Fruit fly (Drosophila melanogaster): ENCODE results near the gene Hmt4-20.

The Hmt4-20 gene

dm6 chrX:655492-656379, at the start of gene Hmt4-20, which contains the start of gene SkpA:
Hmt4-20 (minus strand) TSS chrX:656033.
SkpA (plus strand) TSS chrX:656114.
- TF ChIP-seq CG17801 (GFP tag; optimal IDR thresholded peaks at IDR 0.05; ENCODE audit: partially characterized antibody): peak; percentile 16

- TF ChIP-seq CG17801 (GFP tag; optimal IDR thresholded peaks at IDR 0.05; ENCODE audit: partially characterized antibody): no peak
These were observed 46.7 kb upstream of the Hmt4-20 start for dm6 chrX:702484-702883.

dm6 chrX:696064-696463, 40.2 kb upstream of the Hmt4-20 start:
- TF ChIP-seq CG17801 (GFP tag; optimal IDR thresholded peaks at IDR 0.05; ENCODE audit: partially characterized antibody): no peak

- no peak for TF ChIP-seq CG17801 (GFP tag; optimal IDR thresholded peaks at IDR 0.05; ENCODE audit: partially characterized antibody)
These were observed 38.9 kb upstream of the Hmt4-20 start for dm6 chrX:694776-695175.

- no peak for TF ChIP-seq CG17801 (GFP tag; optimal IDR thresholded peaks at IDR 0.05; ENCODE audit: partially characterized antibody)
These were observed 38.5 kb upstream of the Hmt4-20 start for dm6 chrX:694350-694749.

- TF ChIP-seq CG17801 (GFP tag; optimal IDR thresholded peaks at IDR 0.05; ENCODE audit: partially characterized antibody): no peak
These were observed 38.1 kb upstream of the Hmt4-20 start for dm6 chrX:693911-694310.

dm6 chrX:692811-693764, 37.3 kb upstream of the Hmt4-20 start:
- TF ChIP-seq CG17801 (GFP tag; optimal IDR thresholded peaks at IDR 0.05; ENCODE audit: partially characterized antibody): no peak

- no peak for TF ChIP-seq CG17801 (GFP tag; optimal IDR thresholded peaks at IDR 0.05; ENCODE audit: partially characterized antibody)
These were observed 31.7 kb upstream of the Hmt4-20 start for dm6 chrX:687330-688078.

- TF ChIP-seq CG17801 (GFP tag; optimal IDR thresholded peaks at IDR 0.05; ENCODE audit: partially characterized antibody): peak; percentile 88
These were observed 30.7 kb upstream of the Hmt4-20 start, which contains the start of gene sdk for dm6 chrX:686437-686972. sdk (plus strand) TSS chrX:686834.

- no peak for TF ChIP-seq CG17801 (GFP tag; optimal IDR thresholded peaks at IDR 0.05; ENCODE audit: partially characterized antibody)
These were observed 22.7 kb upstream of the Hmt4-20 start for dm6 chrX:678503-678902.

- peak; percentile 45 for TF ChIP-seq CG17801 (GFP tag; optimal IDR thresholded peaks at IDR 0.05; ENCODE audit: partially characterized antibody)
These were observed 2.2 kb upstream of the Hmt4-20 start for dm6 chrX:658021-658420.

- TF ChIP-seq CG17801 (GFP tag; optimal IDR thresholded peaks at IDR 0.05; ENCODE audit: partially characterized antibody): peak; percentile 10
These were observed 620 bp upstream of the Hmt4-20 start for dm6 chrX:656380-656925.

dm6 chrX:654949-655348, 884 bp downstream of the Hmt4-20 start:
- TF ChIP-seq CG17801 (GFP tag; optimal IDR thresholded peaks at IDR 0.05; ENCODE audit: partially characterized antibody): peak; percentile 97

dm6 chrX:654221-654620, 1.6 kb downstream of the Hmt4-20 start:
- no peak for TF ChIP-seq CG17801 (GFP tag; optimal IDR thresholded peaks at IDR 0.05; ENCODE audit: partially characterized antibody)
